Worm (Caenorhabditis elegans) whole organism, young adult: Measurements from ENCODE around the gene C04G6.4.

Source experiments
- B0035.1 ChIP-seq: sonication (generic microtip); optimal IDR thresholded peaks from 2 replicates; lab custom pipeline; 2016; ENCODE audit warnings: missing genetic modification characterization, mild to moderate bottlenecking, missing compliant biosample characterization, missing genotype, missing genetic modification reagents
- B0261.1 ChIP-seq: sonication (generic microtip); optimal IDR thresholded peaks from 2 replicates; lab custom pipeline; 2016; ENCODE audit warnings: mild to moderate bottlenecking, missing genetic modification characterization, moderate library complexity, missing compliant biosample characterization
- C06A6.2 ChIP-seq: fragments of 200-800 bp; sonication (Bioruptor generic); conservative IDR thresholded peaks from 2 replicates; pipeline ENCODE4 v1.3.6; 2022; ENCODE audit warnings: missing genetic modification characterization, missing compliant biosample characterization
- F23B12.7 ChIP-seq: sonication (generic microtip); optimal IDR thresholded peaks from 2 replicates; lab custom pipeline; 2017; ENCODE audit warnings: missing genetic modification characterization, mild to moderate bottlenecking, missing compliant biosample characterization, antibody characterized with exemption, moderate library complexity; ENCODE audit not compliant: insufficient read depth
- F39B2.1 ChIP-seq: fragments of 200-800 bp; sonication (Bioruptor generic); IDR thresholded peaks from 2 replicates; pipeline ENCODE4 v1.3.6; 2022; ENCODE audit warnings: missing genetic modification reagents, missing genetic modification characterization, missing compliant biosample characterization
- F57C9.4 ChIP-seq: sonication (generic microtip); optimal IDR thresholded peaks from 2 replicates; lab custom pipeline; 2017; ENCODE audit warnings: mild to moderate bottlenecking, missing genetic modification characterization, missing compliant biosample characterization
- K11D2.4 ChIP-seq: fragments of 200-800 bp; sonication (Bioruptor generic); IDR thresholded peaks from 2 replicates; pipeline ENCODE4 v1.3.6; 2022; ENCODE audit warnings: missing genetic modification reagents, missing genetic modification characterization, missing compliant biosample characterization
- T26A5.8 ChIP-seq: sonication (generic microtip); optimal IDR thresholded peaks from 2 replicates; lab custom pipeline; 2016; ENCODE audit warnings: missing genetic modification characterization, missing compliant biosample characterization
- Y53G8AR.9 ChIP-seq: fragments of 200-800 bp; sonication (Bioruptor generic); conservative IDR thresholded peaks from 2 replicates; pipeline ENCODE4 v1.3.6; 2022; ENCODE audit warnings: missing genetic modification reagents, missing genetic modification characterization, missing compliant biosample characterization
- ZK185.1 ChIP-seq: sonication (generic microtip); optimal IDR thresholded peaks from 2 replicates; lab custom pipeline; 2016; ENCODE audit warnings: mild to moderate bottlenecking, missing genetic modification characterization, missing compliant biosample characterization; ENCODE audit not compliant: poor library complexity, severe bottlenecking
- aptf-3 ChIP-seq: fragments of 200-800 bp; sonication (Bioruptor generic); IDR thresholded peaks from 2 replicates; pipeline ENCODE4 v1.3.6; 2022; ENCODE audit warnings: missing genetic modification characterization, missing compliant biosample characterization
- atf-7 ChIP-seq: sonication (generic microtip); optimal IDR thresholded peaks from 2 replicates; lab custom pipeline; 2017; ENCODE audit warnings: mild to moderate bottlenecking, missing genetic modification characterization, missing compliant biosample characterization
- bed-2 ChIP-seq: fragments of 200-800 bp; sonication (Bioruptor generic); IDR thresholded peaks from 2 replicates; pipeline ENCODE4 v1.3.6; 2022; ENCODE audit warnings: missing genetic modification reagents, missing genetic modification characterization, missing compliant biosample characterization
- cebp-2 ChIP-seq: fragments of 200-800 bp; sonication (Bioruptor generic); IDR thresholded peaks from 2 replicates; pipeline ENCODE4 v1.3.6; 2022; ENCODE audit warnings: missing genetic modification characterization, missing compliant biosample characterization
- ceh-27 ChIP-seq: fragments of 200-800 bp; sonication (Bioruptor generic); optimal IDR thresholded peaks from 2 replicates; lab custom pipeline; 2018; ENCODE audit warnings: mild to moderate bottlenecking, missing genetic modification characterization, moderate library complexity, missing compliant biosample characterization
- ceh-40 ChIP-seq: fragments of 200-800 bp; sonication (Bioruptor generic); IDR thresholded peaks from 2 replicates; pipeline ENCODE4 v1.3.6; 2022; ENCODE audit warnings: missing genetic modification characterization, missing compliant biosample characterization
- ceh-91 ChIP-seq: fragments of 200-800 bp; sonication (Bioruptor generic); IDR thresholded peaks from 2 replicates; pipeline ENCODE4 v1.3.6; 2022; ENCODE audit warnings: missing genetic modification reagents, missing genetic modification characterization, missing compliant biosample characterization
- die-1 ChIP-seq: sonication (generic microtip); optimal IDR thresholded peaks from 2 replicates; lab custom pipeline; 2016; ENCODE audit warnings: missing genotype, mild to moderate bottlenecking, missing genetic modification characterization, missing compliant biosample characterization
- dox-1 ChIP-seq: fragments of 200-800 bp; sonication (Bioruptor generic); IDR thresholded peaks from 2 replicates; pipeline ENCODE4 v1.3.6; 2022; ENCODE audit warnings: missing genetic modification reagents, missing genetic modification characterization, missing compliant biosample characterization
- efl-1 ChIP-seq: fragments of 150-350 bp; optimal IDR thresholded peaks from 2 replicates; lab custom pipeline; 2014; ENCODE audit warnings: missing biosample characterization, missing genetic modification reagents, missing genetic modification characterization
- ekl-4 ChIP-seq: fragments of 200-800 bp; sonication (Bioruptor generic); IDR thresholded peaks from 2 replicates; pipeline ENCODE4 v1.3.6; 2022; ENCODE audit warnings: missing genetic modification reagents, missing genetic modification characterization, missing compliant biosample characterization
- hlh-12 ChIP-seq: sonication (generic microtip); optimal IDR thresholded peaks from 2 replicates; lab custom pipeline; 2016; ENCODE audit warnings: missing genetic modification characterization, missing compliant biosample characterization
- hlh-26 ChIP-seq: fragments of 200-800 bp; sonication (Bioruptor generic); conservative IDR thresholded peaks from 2 replicates; pipeline ENCODE4 v1.3.6; 2022; ENCODE audit warnings: missing genetic modification reagents, missing genetic modification characterization, missing compliant biosample characterization
- hmg-1.2 ChIP-seq: fragments of 200-800 bp; sonication (Bioruptor generic); IDR thresholded peaks from 2 replicates; pipeline ENCODE4 v1.3.6; 2022; ENCODE audit warnings: missing genetic modification reagents, missing genetic modification characterization, missing compliant biosample characterization
- hmg-20 ChIP-seq: fragments of 200-800 bp; sonication (Bioruptor generic); IDR thresholded peaks from 2 replicates; pipeline ENCODE4 v1.3.6; 2022; ENCODE audit warnings: missing genetic modification reagents, missing genetic modification characterization, missing compliant biosample characterization
- hrde-1 ChIP-seq: sonication (generic microtip); optimal IDR thresholded peaks from 2 replicates; lab custom pipeline; 2016; ENCODE audit warnings: missing genetic modification characterization, mild to moderate bottlenecking, missing compliant biosample characterization, moderate library complexity, missing genotype, missing genetic modification reagents, borderline replicate concordance
- let-526 ChIP-seq: fragments of 200-800 bp; sonication (Bioruptor generic); IDR thresholded peaks from 2 replicates; pipeline ENCODE4 v1.3.6; 2022; ENCODE audit warnings: missing genetic modification reagents, missing genetic modification characterization, missing compliant biosample characterization
- let-607 ChIP-seq, 2 experiments: fragments of 200-800 bp in 1 of 2; sonication (Bioruptor generic) in 1 of 2; sonication (generic microtip) in 1 of 2; optimal IDR thresholded peaks; 2 replicates each; lab custom pipeline; 2016 to 2018; ENCODE audit warnings: mild to moderate bottlenecking in 2 of 2, missing compliant biosample characterization in 2 of 2, missing genetic modification characterization in 2 of 2, moderate library complexity in 2 of 2, missing genotype in 1 of 2
- lin-35 ChIP-seq, 3 experiments: fragments of 150-350 bp in 2 of 3; sonication (generic microtip) in 1 of 3; optimal IDR thresholded peaks; 2 replicates each; lab custom pipeline; 2014 to 2018; ENCODE audit warnings: missing biosample characterization in 3 of 3, missing genetic modification characterization in 3 of 3, missing genetic modification reagents in 3 of 3
- madf-10 ChIP-seq: sonication (generic microtip); optimal IDR thresholded peaks from 2 replicates; lab custom pipeline; 2016; ENCODE audit warnings: mild to moderate bottlenecking, missing genetic modification characterization, missing compliant biosample characterization
- madf-3 ChIP-seq: fragments of 200-800 bp; sonication (Bioruptor generic); IDR thresholded peaks from 2 replicates; pipeline ENCODE4 v1.3.6; 2022; ENCODE audit warnings: missing genetic modification reagents, missing genetic modification characterization, missing compliant biosample characterization
- mes-4 ChIP-seq: sonication (generic microtip); optimal IDR thresholded peaks from 2 replicates; lab custom pipeline; 2016; ENCODE audit warnings: missing genotype, missing genetic modification characterization, missing compliant biosample characterization
- nfya-2 ChIP-seq: fragments of 200-800 bp; sonication (Bioruptor generic); IDR thresholded peaks from 2 replicates; pipeline ENCODE4 v1.3.6; 2022; ENCODE audit warnings: missing genetic modification reagents, missing genetic modification characterization, missing compliant biosample characterization
- nfyb-1 ChIP-seq: fragments of 200-800 bp; sonication (Bioruptor generic); IDR thresholded peaks from 2 replicates; pipeline ENCODE4 v1.3.6; 2022; ENCODE audit warnings: missing genetic modification reagents, missing genetic modification characterization, missing compliant biosample characterization
- nhr-179 ChIP-seq: sonication (generic microtip); optimal IDR thresholded peaks from 2 replicates; lab custom pipeline; 2016; ENCODE audit warnings: mild to moderate bottlenecking, missing genetic modification characterization, missing compliant biosample characterization
- nhr-27 ChIP-seq: fragments of 200-800 bp; sonication (Bioruptor generic); optimal IDR thresholded peaks from 2 replicates; lab custom pipeline; 2018; ENCODE audit warnings: mild to moderate bottlenecking, missing genetic modification characterization, moderate library complexity, missing compliant biosample characterization
- nhr-90 ChIP-seq: sonication (generic microtip); optimal IDR thresholded peaks from 2 replicates; lab custom pipeline; 2016; ENCODE audit warnings: missing genotype, mild to moderate bottlenecking, missing genetic modification characterization, missing compliant biosample characterization
- pbrm-1 ChIP-seq: fragments of 200-800 bp; sonication (Bioruptor generic); IDR thresholded peaks from 2 replicates; pipeline ENCODE4 v1.3.6; 2022; ENCODE audit warnings: missing genetic modification reagents, missing genetic modification characterization, missing compliant biosample characterization
- rpc-1 ChIP-seq, 2 experiments: fragments of 150-350 bp in 1 of 2; sonication (generic microtip) in 1 of 2; optimal IDR thresholded peaks; 2 replicates each; lab custom pipeline; 2014 to 2018; ENCODE audit warnings: missing biosample characterization in 1 of 2, missing genetic modification characterization in 1 of 2, missing genetic modification reagents in 1 of 2, missing genotype in 1 of 2
- sea-2 ChIP-seq: fragments of 200-800 bp; sonication (Bioruptor generic); IDR thresholded peaks from 2 replicates; pipeline ENCODE4 v1.3.6; 2022; ENCODE audit warnings: missing genetic modification characterization, missing compliant biosample characterization
- snpc-1.1 ChIP-seq: sonication (generic microtip); optimal IDR thresholded peaks from 2 replicates; lab custom pipeline; 2017; ENCODE audit warnings: missing genetic modification characterization, mild to moderate bottlenecking, missing compliant biosample characterization, antibody characterized with exemption, moderate library complexity, missing genotype, missing genetic modification reagents; ENCODE audit not compliant: insufficient read depth
- snpc-4 ChIP-seq, 5 experiments: fragments of 150-350 bp in 1 of 5; sonication (generic microtip) in 4 of 5; optimal IDR thresholded peaks; 2 replicates each; lab custom pipeline; 2014 to 2018; ENCODE audit warnings: missing genetic modification characterization in 5 of 5, missing biosample characterization in 3 of 5, antibody characterized with exemption in 2 of 5, mild to moderate bottlenecking in 2 of 5, missing compliant biosample characterization in 2 of 5, missing genotype in 2 of 5, moderate library complexity in 2 of 5, missing genetic modification reagents in 1 of 5
- tbp1 ChIP-seq: fragments of 200-800 bp; sonication (Bioruptor generic); optimal IDR thresholded peaks from 2 replicates; lab custom pipeline; 2018; ENCODE audit warnings: mild to moderate bottlenecking, missing genetic modification characterization, missing compliant biosample characterization
- zfh-2 ChIP-seq: fragments of 200-800 bp; sonication (Bioruptor generic); conservative IDR thresholded peaks from 2 replicates; pipeline ENCODE4 v1.3.6; 2022; ENCODE audit warnings: missing genetic modification reagents, missing genetic modification characterization, missing compliant biosample characterization
- zim-3 ChIP-seq: sonication (generic microtip); optimal IDR thresholded peaks from 2 replicates; lab custom pipeline; 2017; ENCODE audit warnings: mild to moderate bottlenecking, missing genetic modification characterization, moderate library complexity, missing compliant biosample characterization
- ztf-25 ChIP-seq: fragments of 200-800 bp; sonication (Bioruptor generic); IDR thresholded peaks from 2 replicates; pipeline ENCODE4 v1.3.6; 2022; ENCODE audit warnings: missing genetic modification reagents, missing genetic modification characterization, missing compliant biosample characterization
- ztf-26 ChIP-seq: sonication (generic microtip); optimal IDR thresholded peaks from 2 replicates; lab custom pipeline; 2017; ENCODE audit warnings: missing genetic modification characterization, missing compliant biosample characterization

The C04G6.4 gene

ce11 chrII:5105020-5105419, 21.8 kb upstream of the C04G6.4 start (continued):
- TF ChIP-seq dox-1 (peak; percentile 90; the same call in 1 of the 2 replicates), zim-3 (tag; lab: Kevin White, UChicago) (peak; percentile 93), hrde-1 (tag; lab: Kevin White, UChicago) (peak; percentile 90), efl-1 (GFP tag; lab: Kevin White, UChicago) (no peak), nfya-2 (GFP tag; lab: Robert Waterston, UW) (no peak), hlh-12 (tag; lab: Kevin White, UChicago) (peak; percentile 78), die-1 (tag; lab: Kevin White, UChicago) (peak; percentile 95), madf-3 (GFP tag; lab: Robert Waterston, UW) (peak; percentile 81; the same call in 1 of the 2 replicates), ekl-4 (GFP tag; lab: Robert Waterston, UW) (peak; percentile 89), ZK185.1 (tag; lab: Kevin White, UChicago) (peak; percentile 94), hmg-20 (GFP tag; lab: Robert Waterston, UW) (peak; percentile 64), C06A6.2 (GFP tag; lab: Robert Waterston, UW) (0 out of 2 replicates have a peak, but pooled peaks have one; percentile 56), hlh-26 (0 out of 2 replicates have a peak, but pooled peaks have one; percentile 20), zfh-2 (GFP tag; lab: Robert Waterston, UW) (no peak), F39B2.1 (GFP tag; lab: Robert Waterston, UW) (no peak), tbp1 (GFP tag; lab: Kevin White, UChicago) (peak; percentile 98), aptf-3 (GFP tag; lab: Robert Waterston, UW) (0 out of 2 replicates have a peak, but pooled peaks have one; percentile 58), F23B12.7 (tag; lab: Kevin White, UChicago) (peak; percentile 90), hmg-1.2 (GFP tag; lab: Robert Waterston, UW) (peak; percentile 85), F57C9.4 (tag; lab: Kevin White, UChicago) (peak; percentile 82), ztf-25 (GFP tag; lab: Robert Waterston, UW) (peak; percentile 92), B0261.1 (tag; lab: Kevin White, UChicago) (peak; percentile 97), ceh-27 (GFP tag; lab: Kevin White, UChicago) (peak; percentile 91), lin-35 (GFP tag; optimal IDR thresholded peaks at IDR 0.05; lab: Kevin White, UChicago) (no peak), let-607 (tag; optimal IDR thresholded peaks at IDR 0.05; lab: Kevin White, UChicago) (peak; percentile 34 to 68), snpc-4 (GFP tag; optimal IDR thresholded peaks at IDR 0.05; lab: Kevin White, UChicago) (peak; percentile 80), snpc-4 (tag; optimal IDR thresholded peaks at IDR 0.05; lab: Kevin White, UChicago) (peak; percentile 26 to 87 (median 74)), mes-4 (tag; lab: Kevin White, UChicago) (peak; percentile 91), ceh-91 (no peak), madf-10 (tag; lab: Kevin White, UChicago) (peak; percentile 83), cebp-2 (peak; percentile 94; the same call in 1 of the 2 replicates), snpc-1.1 (peak; percentile 70), atf-7 (tag; lab: Kevin White, UChicago) (peak; percentile 63), T26A5.8 (tag; lab: Kevin White, UChicago) (peak; percentile 71), pbrm-1 (GFP tag; lab: Robert Waterston, UW) (peak; percentile 85), let-526 (GFP tag; lab: Robert Waterston, UW) (peak; percentile 70), ceh-40 (GFP tag; lab: Robert Waterston, UW) (peak; percentile 93), B0035.1 (tag; lab: Kevin White, UChicago) (peak; percentile 27), nhr-179 (tag; lab: Kevin White, UChicago) (peak; percentile 75), ztf-26 (tag; lab: Kevin White, UChicago) (peak; percentile 86), nfyb-1 (GFP tag; lab: Robert Waterston, UW) (peak; percentile 93), sea-2 (no peak), rpc-1 (optimal IDR thresholded peaks at IDR 0.05; lab: Kevin White, UChicago) (peak; percentile 99), rpc-1 (tag; optimal IDR thresholded peaks at IDR 0.05; lab: Kevin White, UChicago) (peak; percentile 100), bed-2 (GFP tag; lab: Robert Waterston, UW) (no peak), K11D2.4 (GFP tag; lab: Robert Waterston, UW) (peak; percentile 62), Y53G8AR.9 (GFP tag; lab: Robert Waterston, UW) (peak; percentile 61), nhr-27 (tag; lab: Kevin White, UChicago) (peak; percentile 58), nhr-90 (tag; lab: Kevin White, UChicago) (peak; percentile 97)
